Worm (Caenorhabditis elegans) whole organism, L3 larva: ENCODE measurements around the gene gcy-15.
"Not testable (repeated sequence)": the region's sequence is repeated elsewhere in the genome, so short reads cannot be mapped to it uniquely, and the experiment has no call there.

Experiments
- R02D3.7 ChIP-seq: fragments of 150-350 bp; optimal IDR thresholded peaks from 2 replicates; lab custom pipeline; 2014; ENCODE audit warnings: missing biosample characterization, missing genetic modification characterization
- ZK546.5 ChIP-seq: sonication (generic microtip); optimal IDR thresholded peaks from 2 replicates; lab custom pipeline; 2017; ENCODE audit warnings: missing biosample characterization, missing genetic modification characterization
- ceh-82 ChIP-seq: fragments of 150-350 bp; optimal IDR thresholded peaks from 2 replicates; lab custom pipeline; 2014; ENCODE audit warnings: missing biosample characterization, missing genetic modification characterization
- egl-5 ChIP-seq: fragments of 150-350 bp; optimal IDR thresholded peaks from 2 replicates; lab custom pipeline; 2017; ENCODE audit warnings: missing biosample characterization, missing genetic modification reagents, missing genetic modification characterization, inconsistent platforms
- elt-1 ChIP-seq: fragments of 150-350 bp; optimal IDR thresholded peaks from 2 replicates; lab custom pipeline; 2014; ENCODE audit warnings: missing biosample characterization, missing genetic modification characterization
- fkh-10 ChIP-seq: sonication (generic microtip); optimal IDR thresholded peaks from 2 replicates; lab custom pipeline; 2017; ENCODE audit warnings: missing biosample characterization, missing genetic modification reagents, missing genetic modification characterization
- fkh-2 ChIP-seq: fragments of 150-350 bp; optimal IDR thresholded peaks from 2 replicates; lab custom pipeline; 2014; ENCODE audit warnings: missing biosample characterization, missing genetic modification reagents, missing genetic modification characterization
- fos-1 ChIP-seq: fragments of 150-350 bp; optimal IDR thresholded peaks from 2 replicates; lab custom pipeline; 2014; ENCODE audit warnings: missing biosample characterization, missing genetic modification characterization
- jun-1 ChIP-seq: fragments of 150-350 bp; optimal IDR thresholded peaks from 2 replicates; lab custom pipeline; 2014; ENCODE audit warnings: missing biosample characterization, missing genetic modification reagents, missing genetic modification characterization
- lin-39 ChIP-seq: fragments of 150-350 bp; optimal IDR thresholded peaks from 2 replicates; lab custom pipeline; 2018; ENCODE audit warnings: missing biosample characterization, missing genetic modification reagents, missing genetic modification characterization
- lsy-12 ChIP-seq: sonication (generic microtip); optimal IDR thresholded peaks from 2 replicates; lab custom pipeline; 2016; ENCODE audit warnings: mild to moderate bottlenecking, missing genetic modification characterization, missing compliant biosample characterization
- mdl-1 ChIP-seq: fragments of 150-350 bp; optimal IDR thresholded peaks from 2 replicates; lab custom pipeline; 2014; ENCODE audit warnings: missing biosample characterization, missing genetic modification characterization
- nfya-1 ChIP-seq: sonication (generic microtip); optimal IDR thresholded peaks from 2 replicates; lab custom pipeline; 2017; ENCODE audit warnings: missing genetic modification characterization, mild to moderate bottlenecking, missing compliant biosample characterization, antibody characterized with exemption, moderate library complexity; ENCODE audit not compliant: insufficient read depth
- nhr-23 ChIP-seq: fragments of 150-350 bp; optimal IDR thresholded peaks from 2 replicates; lab custom pipeline; 2014; ENCODE audit warnings: missing biosample characterization, missing genetic modification reagents, missing genetic modification characterization
- nhr-237 ChIP-seq: fragments of 150-350 bp; optimal IDR thresholded peaks from 2 replicates; lab custom pipeline; 2014; ENCODE audit warnings: missing biosample characterization, missing genetic modification characterization
- nhr-25 ChIP-seq: sonication (generic microtip); optimal IDR thresholded peaks from 2 replicates; lab custom pipeline; 2017; ENCODE audit warnings: missing biosample characterization, missing genetic modification characterization
- nhr-28 ChIP-seq: fragments of 150-350 bp; optimal IDR thresholded peaks from 2 replicates; lab custom pipeline; 2014; ENCODE audit warnings: missing biosample characterization, missing genetic modification characterization
- nhr-43 ChIP-seq: sonication (generic microtip); optimal IDR thresholded peaks from 2 replicates; lab custom pipeline; 2016; ENCODE audit warnings: mild to moderate bottlenecking, missing genetic modification characterization, missing compliant biosample characterization; ENCODE audit not compliant: poor library complexity, severe bottlenecking
- nhr-67 ChIP-seq: fragments of 150-350 bp; optimal IDR thresholded peaks from 2 replicates; lab custom pipeline; 2014; ENCODE audit warnings: missing biosample characterization, missing genetic modification characterization
- nhr-76 ChIP-seq: fragments of 150-350 bp; sonication (generic microtip); optimal IDR thresholded peaks from 5 replicates; lab custom pipeline; 2014; ENCODE audit warnings: missing biosample characterization, missing genetic modification characterization
- pha-4 ChIP-seq: fragments of 150-350 bp; optimal IDR thresholded peaks from 2 replicates; lab custom pipeline; 2014; ENCODE audit warnings: missing biosample characterization, missing genetic modification reagents, missing genetic modification characterization
- sea-2 ChIP-seq: fragments of 150-350 bp; sonication (generic microtip); optimal IDR thresholded peaks from 4 replicates; lab custom pipeline; 2014; ENCODE audit warnings: missing biosample characterization, missing genetic modification reagents, missing genetic modification characterization
- skn-1 ChIP-seq: fragments of 150-350 bp; optimal IDR thresholded peaks from 2 replicates; lab custom pipeline; 2014; ENCODE audit warnings: missing biosample characterization, missing genetic modification characterization
- unc-39 ChIP-seq: sonication (generic microtip); optimal IDR thresholded peaks from 4 replicates; lab custom pipeline; 2017; ENCODE audit warnings: missing biosample characterization, missing genetic modification characterization
- unc-62 ChIP-seq: fragments of 150-350 bp; sonication (generic microtip); optimal IDR thresholded peaks from 4 replicates; lab custom pipeline; 2014; ENCODE audit warnings: missing biosample characterization, missing genetic modification reagents, missing genetic modification characterization
- zag-1 ChIP-seq: fragments of 150-350 bp; optimal IDR thresholded peaks from 2 replicates; lab custom pipeline; 2014; ENCODE audit warnings: missing biosample characterization, missing genetic modification characterization
- ztf-11 ChIP-seq: fragments of 150-350 bp; optimal IDR thresholded peaks from 2 replicates; lab custom pipeline; 2014; ENCODE audit warnings: missing biosample characterization, missing genetic modification characterization

gcy-15 gene

ce11 chrII:3203415-3203814, 6.5 kb upstream of the gcy-15 start, which contains the start of gene sri-50:
TSS of gene sri-50 (plus strand) at chrII:3203715.
- TF ChIP-seq skn-1 (tag; lab: Kevin White, UChicago) (no peak), nhr-76 (no peak), nhr-43 (tag; lab: Kevin White, UChicago) (no peak)

ce11 chrII:3202519-3202918, 5.7 kb upstream of the gcy-15 start, which contains the start of gene sri-53:
TSS of gene sri-53 (minus strand) at chrII:3202619.
- TF ChIP-seq nfya-1 (tag; lab: Kevin White, UChicago) (no peak), skn-1 (tag; lab: Kevin White, UChicago) (no peak), nhr-28 (tag; lab: Kevin White, UChicago) (no peak), nhr-23 (no peak), fos-1 (tag; lab: Kevin White, UChicago) (no peak), nhr-43 (tag; lab: Kevin White, UChicago) (no peak), unc-39 (no peak), lin-39 (tag; lab: Kevin White, UChicago) (no peak), unc-62 (GFP tag; lab: Kevin White, UChicago) (no peak), zag-1 (no peak), fkh-2 (no peak)

ce11 chrII:3201242-3201641, 4.4 kb upstream of the gcy-15 start, which contains the start of gene sri-48:
TSS of gene sri-48 (minus strand) at chrII:3201342.
- not testable (repeated sequence) for TF ChIP-seq unc-39; nhr-67 (tag; lab: Kevin White, UChicago); fkh-10 (GFP tag; lab: Kevin White, UChicago)

- no peak for TF ChIP-seq ceh-82 (tag; lab: Kevin White, UChicago)
Measured at ce11 chrII:3198998-3199397, 2.1 kb upstream of the gcy-15 start, which contains the start of gene sri-51. TSS of gene sri-51 (minus strand) at chrII:3199098.

ce11 chrII:3195739-3196138, 1.1 kb downstream of the gcy-15 start:
- TF ChIP-seq ceh-82 (tag; lab: Kevin White, UChicago) = no peak
- no peak for TF ChIP-seq pha-4 (tag; lab: Kevin White, UChicago)
- TF ChIP-seq R02D3.7 = no peak
- TF ChIP-seq unc-39 = no peak
- no peak for TF ChIP-seq lsy-12 (tag; lab: Kevin White, UChicago)
- no peak for TF ChIP-seq nhr-237 (tag; lab: Kevin White, UChicago)
- TF ChIP-seq nhr-25 (tag; lab: Kevin White, UChicago) = no peak
- TF ChIP-seq ZK546.5 (tag; lab: Kevin White, UChicago) = no peak
- no peak for TF ChIP-seq jun-1 (tag; lab: Kevin White, UChicago)
- no peak for TF ChIP-seq nhr-43 (tag; lab: Kevin White, UChicago)
- TF ChIP-seq mdl-1 (tag; lab: Kevin White, UChicago) = no peak
- TF ChIP-seq ztf-11 = no peak
- TF ChIP-seq egl-5 (tag; lab: Kevin White, UChicago) = no peak
- no peak for TF ChIP-seq elt-1 (tag; lab: Kevin White, UChicago)
- TF ChIP-seq sea-2 (GFP tag; lab: Kevin White, UChicago) = no peak

- not testable (repeated sequence) for TF ChIP-seq ceh-82, nfya-1, pha-4 (tag; lab: Kevin White, UChicago)
Measured at ce11 chrII:3191544-3191943, 5.3 kb downstream of the gcy-15 start, which contains the start of gene Y27F2A.9. TSS of gene Y27F2A.9 (minus strand) at chrII:3191644.

ce11 chrII:3189038-3189437, 7.8 kb downstream of the gcy-15 start, which contains the start of gene Y27F2A.11:
TSS of gene Y27F2A.11 (plus strand) at chrII:3189338.
- TF ChIP-seq nhr-23; ceh-82 (tag; lab: Kevin White, UChicago); nhr-237 (tag; lab: Kevin White, UChicago): not testable (repeated sequence)
